Fruit fly (Drosophila melanogaster): ENCODE results near the gene tow.

tow gene

DNA sequence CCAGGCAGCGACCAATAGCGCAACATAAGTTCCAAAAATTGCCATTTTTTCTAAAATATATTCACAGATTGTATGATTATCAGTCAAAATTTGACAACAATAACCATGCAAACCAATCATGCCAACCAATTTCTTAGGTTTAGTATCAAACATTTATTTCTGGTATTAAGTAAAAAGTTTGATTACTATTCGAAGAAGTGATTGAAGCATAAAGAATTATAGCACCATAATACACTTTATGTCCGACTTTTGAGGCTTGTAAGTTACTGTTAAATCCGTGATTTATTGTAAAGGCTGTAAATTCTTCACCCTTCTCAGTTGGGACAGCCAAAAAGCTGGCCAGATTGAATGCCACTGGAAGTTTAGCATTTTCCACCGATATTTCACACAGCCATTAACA is 10.8 kb upstream of the tow start, which contains the start of gene CG45413:
Gene CG45413, minus strand, starts transcription at position 101 of the 400 bp plus-strand sequence.
- TF ChIP-seq CG15514 (GFP tag; optimal IDR thresholded peaks at IDR 0.05) (no peak), ftz-f1 (GFP tag; optimal IDR thresholded peaks at IDR 0.05) (no peak), CG8290 (GFP tag; optimal IDR thresholded peaks at IDR 0.05) (no peak), CG8290 (tag; optimal IDR thresholded peaks at IDR 0.05) (no peak), Trl (optimal IDR thresholded peaks at IDR 0.05) (no peak), Trl (GFP tag; optimal IDR thresholded peaks at IDR 0.05) (no peak), pzg (GFP tag; optimal IDR thresholded peaks at IDR 0.05) (no peak), CG4617 (GFP tag; optimal IDR thresholded peaks at IDR 0.05; ENCODE audit: borderline replicate concordance) (no peak), dmrt11E (tag; optimal IDR thresholded peaks at IDR 0.05) (no peak), cwo (GFP tag; optimal IDR thresholded peaks at IDR 0.05) (no peak), CG2120 (GFP tag; optimal IDR thresholded peaks at IDR 0.05) (no peak), Hey (tag; optimal IDR thresholded peaks at IDR 0.05) (no peak), eyg (GFP tag; optimal IDR thresholded peaks at IDR 0.05) (no peak), Meics (GFP tag; optimal IDR thresholded peaks at IDR 0.05) (no peak)

DNA sequence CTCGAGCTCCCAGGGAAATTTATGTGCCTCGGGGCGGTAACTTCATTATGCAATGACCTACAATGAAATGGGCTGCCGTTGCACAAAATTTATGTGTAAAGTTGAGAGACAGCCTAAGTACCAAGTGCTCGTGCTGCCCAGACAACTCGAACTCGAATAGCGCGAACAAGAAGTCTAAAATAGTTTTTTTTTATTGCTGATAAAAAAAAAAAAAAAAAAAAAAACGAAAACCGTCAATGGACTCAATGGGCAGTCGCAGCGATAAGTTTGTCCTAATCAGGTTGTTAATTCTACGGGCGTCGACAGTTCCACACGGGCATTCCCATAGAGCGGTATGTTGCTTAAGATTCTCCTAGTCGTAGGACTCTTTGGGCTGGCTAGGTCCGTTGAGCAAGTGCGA is 10.0 kb upstream of the tow start, which contains the start of gene CG14820:
Gene CG14820, plus strand, starts transcription at position 301 of the 400 bp plus-strand sequence.
- TF ChIP-seq zf30C (GFP tag; optimal IDR thresholded peaks at IDR 0.05) (no peak), CG6254 (GFP tag; optimal IDR thresholded peaks at IDR 0.05) (no peak), ase (GFP tag; IDR thresholded peaks at IDR 0.05) (no peak)

DNA sequence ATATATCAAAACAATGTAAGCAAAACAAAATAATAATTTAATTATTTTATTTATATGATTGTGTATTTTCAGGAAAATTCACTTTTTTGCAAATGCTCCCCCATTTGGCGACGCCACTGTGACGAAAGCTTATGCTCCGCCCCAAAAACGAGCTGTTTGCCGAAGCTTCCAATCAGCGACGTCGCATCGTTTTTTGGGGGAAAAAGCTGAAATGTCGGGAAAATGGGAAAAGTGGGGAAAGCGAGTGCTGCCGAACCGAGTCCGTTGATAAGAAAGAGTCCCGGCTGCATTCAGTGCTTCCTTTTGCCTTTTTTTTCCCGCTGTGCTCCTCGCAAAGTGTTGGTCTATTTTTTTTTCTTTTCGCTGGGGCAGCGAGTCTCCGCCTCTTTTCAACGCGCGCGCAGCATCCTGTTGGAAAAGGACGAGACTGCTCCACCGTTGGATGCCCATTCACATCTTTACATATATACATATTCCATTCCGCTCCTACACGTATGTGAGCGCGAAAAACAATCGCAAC is 7.8 kb upstream of the tow start:
- TF ChIP-seq Nf-YB (GFP tag; optimal IDR thresholded peaks at IDR 0.05) (peak; percentile 81), Deaf1 (tag; optimal IDR thresholded peaks at IDR 0.05) (peak; percentile 82), Ssrp (tag; optimal IDR thresholded peaks at IDR 0.05) (no peak), Optix (GFP tag; IDR thresholded peaks at IDR 0.05) (0 out of 3 replicates have a peak, but pooled peaks have one; percentile 15), Drgx (GFP tag; IDR thresholded peaks at IDR 0.05) (peak; percentile 45), Nf-YC (tag; optimal IDR thresholded peaks at IDR 0.05) (peak; percentile 89), Mrtf (GFP tag; IDR thresholded peaks at IDR 0.05) (0 out of 3 replicates have a peak, but pooled peaks have one; percentile 22), CG12299 (tag; optimal IDR thresholded peaks at IDR 0.05) (no peak), CG7556 (GFP tag; optimal IDR thresholded peaks at IDR 0.05) (no peak), CG2889 (GFP tag; IDR thresholded peaks at IDR 0.05) (0 out of 3 replicates have a peak, but pooled peaks have one; percentile 24), Doc3 (GFP tag; IDR thresholded peaks at IDR 0.05; ENCODE audit: partially characterized antibody) (no peak), CG8944 (GFP tag; optimal IDR thresholded peaks at IDR 0.05) (no peak)

DNA sequence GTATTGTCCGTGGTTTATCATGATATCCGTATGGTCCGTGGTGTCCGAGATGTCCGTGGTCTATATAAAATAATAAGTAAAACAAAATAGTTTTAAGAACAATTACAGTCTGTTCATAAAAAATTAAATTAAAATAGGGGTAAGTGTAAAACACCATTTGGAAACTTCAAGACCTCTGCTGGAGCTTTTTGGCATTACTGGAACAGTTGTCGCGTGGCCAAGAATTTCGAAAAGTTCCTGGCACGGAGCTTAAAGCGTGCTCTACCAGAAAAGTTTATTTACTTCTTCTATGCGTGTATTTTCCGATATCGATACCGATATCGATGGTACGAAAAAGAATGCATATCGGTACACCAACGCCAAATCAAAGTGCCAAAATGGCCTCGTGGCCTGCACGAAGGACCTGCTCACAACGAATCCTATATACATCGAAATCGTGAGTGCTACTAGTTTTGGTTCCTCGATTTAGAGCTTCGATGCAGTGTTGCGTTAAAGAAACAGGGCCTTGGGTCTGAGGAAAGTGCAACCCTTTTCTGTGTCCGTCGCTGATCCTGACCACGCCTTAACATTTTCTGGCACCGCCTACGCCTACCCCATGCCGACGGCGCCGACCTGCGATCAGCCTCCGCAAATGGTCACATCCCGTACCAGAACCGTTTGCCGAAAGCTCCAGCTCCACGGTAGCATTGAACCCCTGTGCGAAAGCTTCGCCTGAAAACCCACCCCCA is 389 bp upstream of the tow start:
- TF ChIP-seq Opbp (GFP tag; IDR thresholded peaks at IDR 0.05; ENCODE audit: partially characterized antibody) (peak; percentile 43; the same call in 2 of the 3 replicates), slbo (GFP tag; IDR thresholded peaks at IDR 0.05) (no peak), Lhr (GFP tag; optimal IDR thresholded peaks at IDR 0.05) (peak; percentile 6), Dref (GFP tag; IDR thresholded peaks at IDR 0.05) (peak; percentile 63), Doc3 (GFP tag; IDR thresholded peaks at IDR 0.05; ENCODE audit: partially characterized antibody) (peak; percentile 34; the same call in 2 of the 3 replicates), Sry-δ (GFP tag; optimal IDR thresholded peaks at IDR 0.05) (peak; percentile 7), CG11456 (GFP tag; IDR thresholded peaks at IDR 0.05) (0 out of 3 replicates have a peak, but pooled peaks have one; percentile 26), sd (tag; optimal IDR thresholded peaks at IDR 0.05) (peak; percentile 75), CG8478 (optimal IDR thresholded peaks at IDR 0.05) (peak; percentile 1), hbn (GFP tag; IDR thresholded peaks at IDR 0.05; ENCODE audit: partially characterized antibody) (peak; percentile 37; the same call in 1 of the 2 replicates), ro (GFP tag; IDR thresholded peaks at IDR 0.05) (no peak), Bgb (GFP tag; IDR thresholded peaks at IDR 0.05; ENCODE audit: partially characterized antibody) (peak; percentile 44; the same call in 1 of the 2 replicates), pita (GFP tag; optimal IDR thresholded peaks at IDR 0.05) (no peak), bigmax (GFP tag; optimal IDR thresholded peaks at IDR 0.05) (no peak), CG12236 (GFP tag; optimal IDR thresholded peaks at IDR 0.05) (no peak), seq (GFP tag; IDR thresholded peaks at IDR 0.05) (peak; percentile 68; the same call in 1 of the 2 replicates), Ravus (GFP tag; IDR thresholded peaks at IDR 0.05) (no peak), Dll (GFP tag; IDR thresholded peaks at IDR 0.05; ENCODE audit: partially characterized antibody) (peak; percentile 68; the same call in 3 of the 4 replicates)
